Fruit fly (Drosophila melanogaster) whole organism, embryonic: ENCODE results near the gene CG15286.

Experiments used
- Ada2b ChIP-seq: fragments of 200-800 bp; sonication (Bioruptor generic); IDR thresholded peaks from 2 replicates; pipeline ENCODE4 v1.3.6; 2022; ENCODE audit warnings: missing biosample characterization, missing genetic modification characterization
- Bgb ChIP-seq: fragments of 200-800 bp; sonication (Bioruptor generic); IDR thresholded peaks from 2 replicates; pipeline ENCODE4 v1.3.6; 2022; ENCODE audit warnings: missing biosample characterization, missing genetic modification characterization; ENCODE audit not compliant: partially characterized antibody
- BtbVII ChIP-seq: fragments of 200-800 bp; sonication (Bioruptor generic); optimal IDR thresholded peaks from 3 replicates; lab custom pipeline; 2017; ENCODE audit warnings: missing biosample characterization, mild to moderate bottlenecking, missing genetic modification characterization
- CG10654 ChIP-seq: fragments of 200-800 bp; sonication (Bioruptor generic); optimal IDR thresholded peaks from 2 replicates; lab custom pipeline; 2016; ENCODE audit warnings: missing biosample characterization, missing genetic modification characterization
- CG11085 ChIP-seq: fragments of 200-800 bp; sonication (Bioruptor generic); IDR thresholded peaks from 2 replicates; pipeline ENCODE4 v1.3.6; 2022; ENCODE audit warnings: missing biosample characterization, missing genetic modification characterization
- CG14667 ChIP-seq: fragments of 200-800 bp; sonication (Bioruptor generic); IDR thresholded peaks from 2 replicates; pipeline ENCODE4 v1.3.6; 2022; ENCODE audit warnings: missing biosample characterization, missing genetic modification characterization
- CG14710 ChIP-seq: fragments of 200-800 bp; sonication (Bioruptor generic); optimal IDR thresholded peaks from 3 replicates; lab custom pipeline; 2019; ENCODE audit warnings: missing biosample characterization, mild to moderate bottlenecking, missing genetic modification characterization, moderate library complexity
- CG14965 ChIP-seq: fragments of 200-800 bp; sonication (Bioruptor generic); optimal IDR thresholded peaks from 2 replicates; lab custom pipeline; 2016; ENCODE audit warnings: missing biosample characterization, missing genetic modification characterization, borderline replicate concordance
- CG15073 ChIP-seq: fragments of 200-800 bp; sonication (Bioruptor generic); optimal IDR thresholded peaks from 2 replicates; lab custom pipeline; 2016; ENCODE audit warnings: missing biosample characterization, missing genetic modification characterization
- CG17186 ChIP-seq: fragments of 200-800 bp; sonication (Bioruptor generic); optimal IDR thresholded peaks from 3 replicates; lab custom pipeline; 2017; ENCODE audit warnings: missing biosample characterization, missing genetic modification reagents, missing genetic modification characterization
- CG17802 ChIP-seq: fragments of 200-800 bp; sonication (Bioruptor generic); optimal IDR thresholded peaks from 2 replicates; lab custom pipeline; 2018; ENCODE audit warnings: missing biosample characterization, mild to moderate bottlenecking, missing genetic modification characterization, moderate library complexity
- CG17912 ChIP-seq: fragments of 200-800 bp; sonication (Bioruptor generic); optimal IDR thresholded peaks from 2 replicates; lab custom pipeline; 2018; ENCODE audit warnings: missing biosample characterization, mild to moderate bottlenecking, missing genetic modification characterization
- CG2120 ChIP-seq: fragments of 200-800 bp; sonication (Bioruptor generic); optimal IDR thresholded peaks from 3 replicates; lab custom pipeline; 2016; ENCODE audit warnings: missing biosample characterization, missing genetic modification characterization
- CG2712 ChIP-seq: fragments of 200-800 bp; optimal IDR thresholded peaks from 3 replicates; lab custom pipeline; 2019; ENCODE audit warnings: missing biosample characterization, mild to moderate bottlenecking, missing genetic modification characterization, moderate library complexity
- CG3407 ChIP-seq: fragments of 200-800 bp; sonication (Bioruptor generic); optimal IDR thresholded peaks from 2 replicates; lab custom pipeline; 2018; ENCODE audit warnings: missing biosample characterization, mild to moderate bottlenecking, missing genetic modification characterization
- CG3847 ChIP-seq: fragments of 200-800 bp; sonication (Bioruptor generic); IDR thresholded peaks from 2 replicates; pipeline ENCODE4 v1.3.6; 2022; ENCODE audit warnings: missing biosample characterization, missing genetic modification characterization
- CG6175 ChIP-seq: fragments of 200-800 bp; sonication (Bioruptor generic); IDR thresholded peaks from 3 replicates; pipeline ENCODE4 v1.3.6; 2022; ENCODE audit warnings: missing biosample characterization, missing genetic modification characterization
- CG7928 ChIP-seq: fragments of 200-800 bp; sonication (Bioruptor generic); optimal IDR thresholded peaks from 2 replicates; lab custom pipeline; 2017; ENCODE audit warnings: missing biosample characterization, mild to moderate bottlenecking, missing genetic modification characterization
- CG8290 ChIP-seq, 3 experiments: fragments of 200-800 bp; sonication (Bioruptor generic); optimal IDR thresholded peaks; 2 replicates each; lab custom pipeline; 2016 to 2019; ENCODE audit warnings: missing biosample characterization in 3 of 3, missing genetic modification characterization in 3 of 3, mild to moderate bottlenecking in 2 of 3, moderate library complexity in 1 of 3
- CrebB ChIP-seq: fragments of 200-800 bp; sonication (Bioruptor generic); optimal IDR thresholded peaks from 3 replicates; lab custom pipeline; 2018; ENCODE audit warnings: missing biosample characterization, mild to moderate bottlenecking, missing genetic modification characterization
- HLH4C ChIP-seq: fragments of 200-800 bp; sonication (Bioruptor generic); IDR thresholded peaks from 3 replicates; pipeline ENCODE4 v1.3.6; 2022; ENCODE audit warnings: missing biosample characterization, missing genetic modification characterization; ENCODE audit not compliant: partially characterized antibody
- Mad ChIP-seq: fragments of 200-800 bp; sonication (Bioruptor generic); optimal IDR thresholded peaks from 2 replicates; lab custom pipeline; 2016; ENCODE audit warnings: missing biosample characterization, missing genetic modification characterization
- Oli ChIP-seq: fragments of 200-800 bp; sonication (Bioruptor generic); optimal IDR thresholded peaks from 2 replicates; lab custom pipeline; 2018; ENCODE audit warnings: missing biosample characterization, mild to moderate bottlenecking, missing genetic modification characterization, moderate library complexity
- Ptx1 ChIP-seq: fragments of 200-800 bp; sonication (Bioruptor generic); IDR thresholded peaks from 2 replicates; pipeline ENCODE4 v1.3.6; 2022; ENCODE audit warnings: missing biosample characterization, missing genetic modification characterization
- Rx ChIP-seq: fragments of 200-800 bp; sonication (Bioruptor generic); IDR thresholded peaks from 2 replicates; pipeline ENCODE4 v1.3.6; 2022; ENCODE audit warnings: missing biosample characterization, missing genetic modification characterization
- Spps ChIP-seq: fragments of 200-800 bp; sonication (Bioruptor generic); optimal IDR thresholded peaks from 2 replicates; lab custom pipeline; 2018; ENCODE audit warnings: missing biosample characterization, mild to moderate bottlenecking, missing genetic modification characterization
- Ssrp ChIP-seq: fragments of 200-800 bp; sonication (Bioruptor generic); optimal IDR thresholded peaks from 2 replicates; lab custom pipeline; 2018; ENCODE audit warnings: missing biosample characterization, mild to moderate bottlenecking, missing genetic modification characterization, moderate library complexity
- Stat92E ChIP-seq, 3 experiments: fragments of >200 bp in 2 of 3; fragments of 200-800 bp in 1 of 3; sonication (Bioruptor generic) in 1 of 3; optimal IDR thresholded peaks; 2 replicates each; lab custom pipeline; 2017 to 2019; ENCODE audit warnings: missing biosample characterization in 3 of 3, missing genetic modification characterization in 3 of 3, mild to moderate bottlenecking in 1 of 3, moderate library complexity in 1 of 3
- ash1 ChIP-seq: fragments of 200-800 bp; sonication (Bioruptor generic); optimal IDR thresholded peaks from 2 replicates; lab custom pipeline; 2018; ENCODE audit warnings: missing biosample characterization, mild to moderate bottlenecking, missing genetic modification characterization
- chif ChIP-seq, 2 experiments: fragments of 200-800 bp; sonication (Bioruptor generic); optimal IDR thresholded peaks; 3 replicates each; lab custom pipeline; 2016; ENCODE audit warnings: missing biosample characterization in 2 of 2, missing genetic modification characterization in 2 of 2
- croc ChIP-seq: fragments of 200-800 bp; sonication (Bioruptor generic); conservative IDR thresholded peaks from 3 replicates; pipeline ENCODE4 v1.3.6; 2022; ENCODE audit warnings: missing biosample characterization, missing genetic modification characterization
- da ChIP-seq: fragments of 200-800 bp; sonication (Bioruptor generic); optimal IDR thresholded peaks from 2 replicates; lab custom pipeline; 2016; ENCODE audit warnings: missing biosample characterization, missing genetic modification characterization
- ems ChIP-seq: fragments of 200-800 bp; sonication (Bioruptor generic); optimal IDR thresholded peaks from 3 replicates; lab custom pipeline; 2016; ENCODE audit warnings: missing biosample characterization, missing genetic modification characterization
- fd96Cb ChIP-seq: fragments of 200-800 bp; sonication (Bioruptor generic); optimal IDR thresholded peaks from 2 replicates; lab custom pipeline; 2018; ENCODE audit warnings: missing biosample characterization, mild to moderate bottlenecking, missing genetic modification characterization, moderate library complexity
- gcm ChIP-seq: fragments of 200-800 bp; sonication (Bioruptor generic); optimal IDR thresholded peaks from 2 replicates; lab custom pipeline; 2019; ENCODE audit warnings: missing biosample characterization, mild to moderate bottlenecking, missing genetic modification characterization, moderate library complexity
- gcm2 ChIP-seq: fragments of 200-800 bp; sonication (Bioruptor generic); optimal IDR thresholded peaks from 2 replicates; lab custom pipeline; 2016; ENCODE audit warnings: missing biosample characterization, missing genetic modification characterization
- jing ChIP-seq: fragments of 200-800 bp; sonication (Bioruptor generic); optimal IDR thresholded peaks from 2 replicates; lab custom pipeline; 2018; ENCODE audit warnings: missing biosample characterization, mild to moderate bottlenecking, missing genetic modification characterization
- ken ChIP-seq: fragments of 200-800 bp; sonication (Bioruptor generic); IDR thresholded peaks from 3 replicates; pipeline ENCODE4 v1.3.6; 2022; ENCODE audit warnings: missing biosample characterization, missing genetic modification characterization
- lab ChIP-seq: fragments of 200-800 bp; sonication (Bioruptor generic); optimal IDR thresholded peaks from 3 replicates; lab custom pipeline; 2017; ENCODE audit warnings: missing biosample characterization, missing genetic modification characterization, mild to moderate bottlenecking, moderate library complexity, missing genetic modification reagents
- nmo ChIP-seq: fragments of 200-800 bp; sonication (Bioruptor generic); optimal IDR thresholded peaks from 2 replicates; lab custom pipeline; 2018; ENCODE audit warnings: missing biosample characterization, mild to moderate bottlenecking, missing genetic modification characterization, moderate library complexity
- peb ChIP-seq: fragments of 200-800 bp; sonication (Bioruptor generic); IDR thresholded peaks from 2 replicates; pipeline ENCODE4 v1.3.6; 2022; ENCODE audit warnings: missing biosample characterization, missing genetic modification characterization
- pita ChIP-seq: fragments of 200-800 bp; sonication (Bioruptor generic); optimal IDR thresholded peaks from 2 replicates; lab custom pipeline; 2017; ENCODE audit warnings: missing biosample characterization, mild to moderate bottlenecking, missing genetic modification characterization
- pros ChIP-seq: fragments of 200-800 bp; sonication (Bioruptor generic); optimal IDR thresholded peaks from 3 replicates; lab custom pipeline; 2019; ENCODE audit warnings: missing biosample characterization, mild to moderate bottlenecking, missing genetic modification characterization, moderate library complexity
- sqz ChIP-seq: fragments of 200-800 bp; sonication (Bioruptor generic); optimal IDR thresholded peaks from 3 replicates; lab custom pipeline; 2018; ENCODE audit warnings: missing biosample characterization, mild to moderate bottlenecking, missing genetic modification characterization
- sr ChIP-seq: fragments of 200-800 bp; sonication (Bioruptor generic); IDR thresholded peaks from 3 replicates; pipeline ENCODE4 v1.3.6; 2022; ENCODE audit warnings: missing biosample characterization, missing genetic modification characterization
- sug ChIP-seq: fragments of 200-800 bp; optimal IDR thresholded peaks from 2 replicates; lab custom pipeline; 2019; ENCODE audit warnings: missing biosample characterization, mild to moderate bottlenecking, missing genetic modification characterization, moderate library complexity
- tgo ChIP-seq: fragments of 200-800 bp; sonication (Bioruptor generic); IDR thresholded peaks from 3 replicates; pipeline ENCODE4 v1.3.6; 2022; ENCODE audit warnings: missing biosample characterization, missing genetic modification characterization
- tio ChIP-seq: fragments of 200-800 bp; sonication (Bioruptor generic); optimal IDR thresholded peaks from 2 replicates; lab custom pipeline; 2017; ENCODE audit warnings: missing biosample characterization, missing genetic modification characterization, inconsistent platforms
- usp ChIP-seq: fragments of >200 bp; optimal IDR thresholded peaks from 2 replicates; lab custom pipeline; 2017; ENCODE audit warnings: missing biosample characterization, missing genetic modification characterization

The CG15286 gene

DNA sequence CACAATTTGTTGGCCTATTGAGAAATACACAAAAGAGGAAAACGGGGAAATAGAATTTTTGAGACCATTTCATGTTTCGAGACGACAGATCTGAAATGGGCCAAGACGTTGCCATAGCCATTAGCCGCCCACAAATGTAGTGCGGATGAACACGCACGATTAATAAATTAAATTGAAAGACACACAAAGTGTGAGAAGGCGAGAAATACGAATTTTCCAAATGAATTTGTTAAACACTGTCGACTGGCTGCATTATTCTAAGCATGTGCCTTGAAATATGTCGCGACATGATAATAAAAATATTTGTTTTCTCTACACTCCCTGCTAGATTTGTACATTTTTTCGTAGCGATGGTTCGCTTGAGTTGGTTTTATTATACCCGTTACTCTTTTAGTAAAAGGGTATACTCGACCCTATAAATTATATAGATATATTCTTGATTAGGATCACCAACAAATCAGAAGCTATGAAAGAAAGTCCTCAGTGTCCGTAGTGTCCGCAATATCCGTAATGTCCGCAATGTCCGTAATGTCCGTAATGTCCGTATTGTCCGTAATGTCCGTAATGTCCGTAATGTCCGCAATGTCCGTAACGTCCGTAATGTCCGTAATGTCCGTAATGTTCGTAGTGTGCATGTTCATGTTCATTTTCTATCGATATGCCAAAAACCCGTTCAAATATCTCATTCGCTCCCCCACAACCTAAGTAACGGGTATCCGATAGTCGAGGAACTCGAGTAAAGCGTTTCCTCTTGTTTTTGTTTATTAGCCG is 38.6 kb downstream of the CG15286 start (continued):
- peak; percentile 49 for TF ChIP-seq fd96Cb (tag; lab: Kevin White, UChicago)
- no peak for TF ChIP-seq Spps
- peak; percentile 33 for TF ChIP-seq CG14710 (tag; lab: Kevin White, UChicago)
- peak; percentile 6 for TF ChIP-seq lab (GFP tag; lab: Kevin White, UChicago)
- TF ChIP-seq CG17186 (GFP tag; lab: Kevin White, UChicago): no peak
- peak; percentile 18 for TF ChIP-seq ems
- 0 out of 3 replicates have a peak, but pooled peaks have one; percentile 13 for TF ChIP-seq tgo (GFP tag; lab: Robert Waterston, UW)
- no peak for TF ChIP-seq pita (GFP tag; lab: Kevin White, UChicago)
- TF ChIP-seq CG10654 (GFP tag; lab: Kevin White, UChicago): peak; percentile 50
- TF ChIP-seq jing (GFP tag; lab: Kevin White, UChicago): no peak
- TF ChIP-seq Rx (GFP tag; lab: Robert Waterston, UW): no peak
- TF ChIP-seq Oli (tag; lab: Kevin White, UChicago): peak; percentile 44
- TF ChIP-seq gcm2 (GFP tag; lab: Kevin White, UChicago): no peak
- TF ChIP-seq pros: no peak
- peak; percentile 55 for TF ChIP-seq CG2712 (tag; lab: Kevin White, UChicago)
- peak; percentile 93 for TF ChIP-seq sr (GFP tag; lab: Robert Waterston, UW)
- TF ChIP-seq CG8290 (GFP tag; optimal IDR thresholded peaks at IDR 0.05; lab: Kevin White, UChicago): peak; percentile 18
- no peak for TF ChIP-seq CG8290 (tag; optimal IDR thresholded peaks at IDR 0.05; lab: Kevin White, UChicago)
- TF ChIP-seq peb (GFP tag; lab: Robert Waterston, UW): no peak
- TF ChIP-seq CG3407 (GFP tag; lab: Kevin White, UChicago): no peak
- no peak for TF ChIP-seq gcm (GFP tag; lab: Kevin White, UChicago)
- peak; percentile 7 for TF ChIP-seq Mad
- no peak for TF ChIP-seq HLH4C (GFP tag; lab: Robert Waterston, UW)
- TF ChIP-seq CG3847 (GFP tag; lab: Robert Waterston, UW): peak; percentile 42; the same call in 1 of the 2 replicates
- TF ChIP-seq BtbVII (GFP tag; lab: Kevin White, UChicago): no peak
- TF ChIP-seq Stat92E (GFP tag; optimal IDR thresholded peaks at IDR 0.05; lab: Kevin White, UChicago): no peak
- no peak for TF ChIP-seq CrebB (tag; lab: Kevin White, UChicago)
- TF ChIP-seq CG17912 (GFP tag; lab: Kevin White, UChicago): no peak
- TF ChIP-seq Ada2b (GFP tag; lab: Robert Waterston, UW): no peak
- peak; percentile 54 for TF ChIP-seq CG2120
- TF ChIP-seq CG14667: no peak
- TF ChIP-seq ken (GFP tag; lab: Robert Waterston, UW): no peak
- no peak for TF ChIP-seq usp (GFP tag; lab: Kevin White, UChicago)
- TF ChIP-seq Ssrp (tag; lab: Kevin White, UChicago): peak; percentile 42
- peak in 1 of 2 experiments; percentile 53 for TF ChIP-seq chif (GFP tag; optimal IDR thresholded peaks at IDR 0.05; lab: Kevin White, UChicago)
- TF ChIP-seq CG7928: no peak
- TF ChIP-seq CG11085 (GFP tag; lab: Robert Waterston, UW): no peak
- peak; percentile 40; the same call in 1 of the 2 replicates for TF ChIP-seq Bgb (GFP tag; lab: Robert Waterston, UW)
- TF ChIP-seq ash1 (GFP tag; lab: Kevin White, UChicago): no peak
- no peak for TF ChIP-seq sqz (GFP tag; lab: Kevin White, UChicago)
- TF ChIP-seq CG6175 (GFP tag; lab: Robert Waterston, UW): no peak
- TF ChIP-seq tio: peak; percentile 46
- peak; percentile 54 for TF ChIP-seq nmo (GFP tag; lab: Kevin White, UChicago)
- TF ChIP-seq croc (GFP tag; lab: Robert Waterston, UW): 0 out of 3 replicates have a peak, but pooled peaks have one; percentile 19
- TF ChIP-seq Ptx1 (GFP tag; lab: Robert Waterston, UW): peak; percentile 48
- TF ChIP-seq CG17802: no peak
- no peak for TF ChIP-seq CG15073
- peak; percentile 7 for TF ChIP-seq sug (tag; lab: Kevin White, UChicago)
- no peak for TF ChIP-seq da
- TF ChIP-seq CG14965: no peak
